Worm (Caenorhabditis elegans): ENCODE results near the gene fmi-1.

ce11 chrV:13011904-13012303, 7.0 kb upstream of the fmi-1 start:
- TF ChIP-seq pha-4 (tag; optimal IDR thresholded peaks at IDR 0.05) (no peak), elt-1 (tag; optimal IDR thresholded peaks at IDR 0.05; ENCODE audit: borderline replicate concordance, insufficient read depth) (no peak), mep-1 (tag; optimal IDR thresholded peaks at IDR 0.05) (no peak), snpc-4 (tag; optimal IDR thresholded peaks at IDR 0.05) (no peak), nhr-76 (tag; optimal IDR thresholded peaks at IDR 0.05) (no peak), mls-2 (tag; optimal IDR thresholded peaks at IDR 0.05) (no peak), ztf-11 (tag; optimal IDR thresholded peaks at IDR 0.05) (no peak), sptf-1 (tag; optimal IDR thresholded peaks at IDR 0.05) (no peak), nhr-2 (tag; optimal IDR thresholded peaks at IDR 0.05) (no peak), lsy-2 (tag; optimal IDR thresholded peaks at IDR 0.05) (no peak), unc-39 (tag; optimal IDR thresholded peaks at IDR 0.05) (no peak)

Data from whole organism, mixed stage, embryonic.